Fruit fly (Drosophila melanogaster): ENCODE measurements around the gene Ugt316A1.

DNA sequence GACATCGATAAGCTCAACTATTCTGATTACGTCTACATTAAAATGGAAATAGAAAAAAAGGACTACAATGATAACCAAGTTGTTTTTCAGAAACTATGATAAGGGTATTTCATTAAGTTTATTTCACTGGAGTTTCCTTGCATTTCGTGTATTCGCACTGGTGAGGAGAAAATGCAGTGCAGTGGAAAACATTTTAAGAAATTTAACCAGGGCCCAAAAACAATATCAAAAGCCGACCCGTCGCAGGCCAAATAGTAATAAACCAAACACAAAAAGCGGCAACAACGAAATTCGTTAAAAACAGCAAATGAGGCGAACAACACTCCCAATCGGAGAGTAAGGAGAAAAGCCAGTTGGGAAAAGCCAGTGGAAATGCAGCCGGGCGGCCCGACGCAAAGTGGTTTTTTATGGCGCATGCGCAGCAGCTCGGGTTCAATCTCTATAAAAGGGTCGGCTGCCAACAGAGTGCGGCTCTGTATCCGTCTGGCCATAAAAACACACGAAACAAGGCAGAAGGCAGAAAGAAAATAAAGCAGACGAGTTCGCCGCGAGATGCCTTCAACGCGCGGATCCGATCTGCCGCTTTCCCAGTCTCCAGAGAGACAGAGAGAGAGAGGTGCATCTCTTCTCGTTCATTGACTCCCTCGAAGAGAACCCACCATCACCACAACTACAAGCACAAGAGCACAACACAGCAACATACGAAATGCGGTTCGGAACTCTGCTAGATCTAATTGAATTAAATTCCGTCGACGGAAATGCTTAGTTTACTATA, 18.5 kb upstream of the Ugt316A1 start:
- TF ChIP-seq ttk (optimal IDR thresholded peaks at IDR 0.05): no peak
- no peak for TF ChIP-seq h (optimal IDR thresholded peaks at IDR 0.05)
- TF ChIP-seq psq (optimal IDR thresholded peaks at IDR 0.05): no peak
- TF ChIP-seq Sin3A (optimal IDR thresholded peaks at IDR 0.05): no peak
- TF ChIP-seq Myc (optimal IDR thresholded peaks at IDR 0.05): no peak

All from Kc167 (cell line).